Worm (Caenorhabditis elegans): ENCODE results near the gene B0198.3.

ce11 chrX:12080581-12081162, 23.8 kb upstream of the B0198.3 start:
- TF ChIP-seq ama-1 (optimal IDR thresholded peaks at IDR 0.05) = no peak
- no peak for TF ChIP-seq mdl-1 (tag; optimal IDR thresholded peaks at IDR 0.05)
- no peak for TF ChIP-seq fos-1 (tag; optimal IDR thresholded peaks at IDR 0.05)
- TF ChIP-seq pqm-1 (tag; optimal IDR thresholded peaks at IDR 0.05) = no peak
- no peak for TF ChIP-seq nhr-11 (tag; optimal IDR thresholded peaks at IDR 0.05)

Measured in whole organism, L3 larva.